Worm (Caenorhabditis elegans): ENCODE measurements around the gene Y9C2UA.1.

DNA sequence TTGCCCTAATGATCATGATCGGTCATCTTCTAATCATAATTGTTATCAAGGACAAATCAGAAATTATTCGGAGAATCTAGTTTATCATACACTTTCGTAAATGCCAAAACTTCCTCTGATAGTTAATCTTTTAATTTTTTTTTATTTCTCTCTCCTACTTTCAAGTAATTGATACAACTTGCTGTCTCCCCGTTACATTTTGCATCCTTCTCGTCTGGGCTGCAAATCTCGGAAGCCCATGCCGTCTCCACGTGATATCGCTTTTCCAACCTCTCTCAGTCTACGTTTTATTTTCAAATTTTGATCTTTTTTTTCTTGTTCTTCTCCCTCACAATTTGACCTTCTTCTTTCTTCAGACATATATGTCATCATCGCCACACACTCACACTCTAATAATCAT, 21.6 kb downstream of the Y9C2UA.1 start, which contains the start of gene rhy-1:
- TF ChIP-seq ets-7 (tag; optimal IDR thresholded peaks at IDR 0.05), result no peak
- no peak for TF ChIP-seq ama-1 (optimal IDR thresholded peaks at IDR 0.05)

All from whole organism, early embryonic.